Worm (Caenorhabditis elegans) whole organism, mixed stage, embryonic: Measurements from ENCODE around the gene atg-16.2.

ENCODE experiments used
- ceh-39 ChIP-seq: fragments of 150-350 bp; optimal IDR thresholded peaks from 2 replicates; lab custom pipeline; 2014; ENCODE audit warnings: missing biosample characterization, missing genetic modification characterization
- ceh-43 ChIP-seq: fragments of 200-800 bp; sonication (Bioruptor generic); optimal IDR thresholded peaks from 2 replicates; lab custom pipeline; 2018; ENCODE audit warnings: mild to moderate bottlenecking, missing genetic modification characterization, moderate library complexity, missing compliant biosample characterization
- ceh-83 ChIP-seq: fragments of 200-800 bp; sonication (Bioruptor generic); optimal IDR thresholded peaks from 2 replicates; lab custom pipeline; 2018; ENCODE audit warnings: mild to moderate bottlenecking, missing genetic modification characterization, missing compliant biosample characterization
- lin-32 ChIP-seq: fragments of 200-800 bp; sonication (Bioruptor generic); optimal IDR thresholded peaks from 2 replicates; lab custom pipeline; 2018; ENCODE audit warnings: mild to moderate bottlenecking, missing genetic modification characterization, missing compliant biosample characterization
- lsy-2 ChIP-seq: fragments of 150-350 bp; optimal IDR thresholded peaks from 2 replicates; lab custom pipeline; 2014; ENCODE audit warnings: missing biosample characterization, missing genetic modification characterization
- mab-5 ChIP-seq: fragments of 150-350 bp; optimal IDR thresholded peaks from 2 replicates; lab custom pipeline; 2014; ENCODE audit warnings: missing biosample characterization, missing genetic modification characterization
- nhr-237 ChIP-seq: fragments of 150-350 bp; optimal IDR thresholded peaks from 2 replicates; lab custom pipeline; 2014; ENCODE audit warnings: missing biosample characterization, missing genetic modification characterization
- pha-4 ChIP-seq: fragments of 150-350 bp; optimal IDR thresholded peaks from 2 replicates; lab custom pipeline; 2018; ENCODE audit warnings: missing biosample characterization, missing genetic modification reagents, missing genetic modification characterization
- snpc-4 ChIP-seq: fragments of 150-350 bp; optimal IDR thresholded peaks from 2 replicates; lab custom pipeline; 2014; ENCODE audit warnings: missing biosample characterization, missing genetic modification characterization
- unc-120 ChIP-seq: sonication (generic microtip); optimal IDR thresholded peaks from 2 replicates; lab custom pipeline; 2017; ENCODE audit warnings: missing genetic modification characterization, missing compliant biosample characterization; ENCODE audit not compliant: poor library complexity, severe bottlenecking
- unc-39 ChIP-seq: fragments of 150-350 bp; optimal IDR thresholded peaks from 2 replicates; lab custom pipeline; 2014; ENCODE audit warnings: missing biosample characterization, missing genetic modification characterization
- unc-62 ChIP-seq: fragments of 150-350 bp; optimal IDR thresholded peaks from 2 replicates; lab custom pipeline; 2014; ENCODE audit warnings: missing biosample characterization, missing genetic modification reagents, missing genetic modification characterization
- ztf-11 ChIP-seq: fragments of 150-350 bp; optimal IDR thresholded peaks from 2 replicates; lab custom pipeline; 2014; ENCODE audit warnings: missing biosample characterization, missing genetic modification characterization

DNA sequence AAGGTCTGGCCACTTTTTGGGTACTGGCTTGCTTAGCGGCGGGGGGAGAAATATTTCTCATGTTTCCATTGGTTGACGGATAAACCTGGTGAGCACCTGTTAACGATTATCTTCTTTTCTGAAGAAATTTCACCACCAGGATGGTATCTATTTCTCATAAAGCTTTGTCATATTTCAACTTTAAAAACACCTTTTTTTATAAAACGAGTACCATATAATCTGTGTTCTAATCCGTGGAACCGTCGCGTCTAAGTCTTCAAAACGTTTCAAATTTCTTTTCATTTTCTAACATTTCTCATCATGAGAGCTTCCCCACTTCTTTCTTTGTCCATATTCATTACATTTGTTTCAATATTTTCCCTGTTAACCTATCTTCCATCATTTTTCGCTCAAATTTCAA lies 27.2 kb downstream of the atg-16.2 start, which contains the start of gene col-75:
- TF ChIP-seq nhr-237 (no peak), lsy-2 (tag; lab: Kevin White, UChicago) (no peak), unc-39 (tag; lab: Kevin White, UChicago) (no peak), ztf-11 (tag; lab: Kevin White, UChicago) (no peak), ceh-43 (GFP tag; lab: Kevin White, UChicago) (no peak), lin-32 (GFP tag; lab: Kevin White, UChicago) (no peak), snpc-4 (tag; lab: Kevin White, UChicago) (no peak), unc-62 (GFP tag; lab: Kevin White, UChicago) (no peak), pha-4 (no peak), ceh-39 (tag; lab: Kevin White, UChicago) (no peak), mab-5 (no peak), unc-120 (tag; lab: Kevin White, UChicago) (no peak), ceh-83 (no peak)
